Fruit fly (Drosophila melanogaster) Kc167 (cell line): ENCODE results near the gene CG43175.

ENCODE experiments used
- Myc ChIP-seq: fragments of >200 bp; optimal IDR thresholded peaks from 2 replicates; lab custom pipeline; 2017; ENCODE audit warnings: missing external identifiers
- Sin3A ChIP-seq: fragments of >200 bp; optimal IDR thresholded peaks from 2 replicates; lab custom pipeline; 2018; ENCODE audit warnings: missing external identifiers
- h ChIP-seq: fragments of >200 bp; optimal IDR thresholded peaks from 3 replicates; lab custom pipeline; 2018; ENCODE audit warnings: missing external identifiers
- insv ChIP-seq: fragments of >200 bp; optimal IDR thresholded peaks from 3 replicates; lab custom pipeline; 2018; ENCODE audit warnings: missing external identifiers
- psq ChIP-seq: fragments of >200 bp; optimal IDR thresholded peaks from 2 replicates; lab custom pipeline; 2017; ENCODE audit warnings: missing external identifiers
- ttk ChIP-seq: sonication (Bioruptor generic); optimal IDR thresholded peaks from 2 replicates; lab custom pipeline; 2017; ENCODE audit warnings: missing external identifiers

Gene CG43175

DNA sequence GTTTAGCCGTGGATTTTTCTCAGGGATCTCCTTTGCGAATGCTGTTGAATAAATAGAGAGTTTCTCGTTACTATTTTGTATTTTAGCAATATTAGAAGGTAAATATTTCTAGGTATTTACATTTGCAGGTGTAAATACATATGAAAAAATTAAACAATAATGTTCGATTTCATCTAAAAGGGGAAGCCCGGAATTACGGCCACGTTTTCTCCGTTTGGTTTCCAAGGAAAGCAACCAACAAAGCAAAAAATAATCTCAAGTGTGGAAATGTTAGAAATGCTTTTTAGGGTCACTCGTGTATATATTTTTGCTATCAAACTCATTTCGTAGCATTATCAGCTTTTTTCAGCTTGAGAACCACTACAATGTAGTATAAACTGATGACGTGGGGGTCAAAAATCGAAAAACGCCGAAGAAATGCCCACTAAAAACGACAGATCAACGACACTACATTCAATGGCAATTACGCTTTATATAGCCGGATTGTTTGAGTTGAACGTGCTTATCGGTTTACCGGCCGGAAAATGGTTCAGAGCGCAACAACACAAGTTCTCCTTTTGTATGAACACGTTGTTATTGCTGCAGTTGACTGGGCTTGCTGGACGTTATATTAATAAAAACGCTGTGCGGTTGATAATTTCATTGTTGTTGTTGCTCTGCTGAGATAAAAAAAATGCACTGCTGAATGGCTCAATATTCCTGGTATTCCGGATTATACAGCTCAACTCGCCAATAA is 47.8 kb downstream of the CG43175 start:
- no peak for TF ChIP-seq insv
- TF ChIP-seq ttk (lab: Kevin White, UChicago) = no peak
- no peak for TF ChIP-seq h (lab: Kevin White, UChicago)
- TF ChIP-seq Sin3A (lab: Kevin White, UChicago) = no peak
- TF ChIP-seq Myc (lab: Kevin White, UChicago) = no peak
- TF ChIP-seq psq (lab: Kevin White, UChicago) = no peak

dm6 chr3R:17679368-17679997 is 49.0 kb downstream of the CG43175 start:
- TF ChIP-seq psq (lab: Kevin White, UChicago) = no peak
- TF ChIP-seq Sin3A (lab: Kevin White, UChicago) = no peak
- TF ChIP-seq insv = no peak
- no peak for TF ChIP-seq Myc (lab: Kevin White, UChicago)
- no peak for TF ChIP-seq ttk (lab: Kevin White, UChicago)
- no peak for TF ChIP-seq h (lab: Kevin White, UChicago)

dm6 chr3R:17680268-17680638 is 49.7 kb downstream of the CG43175 start:
- TF ChIP-seq Myc (lab: Kevin White, UChicago) (no peak), psq (lab: Kevin White, UChicago) (no peak), insv (no peak), h (lab: Kevin White, UChicago) (no peak), ttk (lab: Kevin White, UChicago) (no peak), Sin3A (lab: Kevin White, UChicago) (no peak)

dm6 chr3R:17680639-17681302 is 50.3 kb downstream of the CG43175 start:
- TF ChIP-seq Sin3A (lab: Kevin White, UChicago) (no peak), ttk (lab: Kevin White, UChicago) (no peak), Myc (lab: Kevin White, UChicago) (no peak), psq (lab: Kevin White, UChicago) (no peak), insv (no peak), h (lab: Kevin White, UChicago) (no peak)

dm6 chr3R:17681611-17682243 is 51.2 kb downstream of the CG43175 start:
- TF ChIP-seq Sin3A (lab: Kevin White, UChicago) (no peak), ttk (lab: Kevin White, UChicago) (no peak), h (lab: Kevin White, UChicago) (no peak), Myc (lab: Kevin White, UChicago) (no peak)

dm6 chr3R:17682244-17682773 is 51.8 kb downstream of the CG43175 start, which contains the start of the genes alt and CG7655:
alt (minus strand) TSS chr3R:17682515.
CG7655 (plus strand) TSS chr3R:17682669.
- TF ChIP-seq ttk (lab: Kevin White, UChicago) = no peak
- no peak for TF ChIP-seq insv
- no peak for TF ChIP-seq h (lab: Kevin White, UChicago)
- TF ChIP-seq Sin3A (lab: Kevin White, UChicago) = no peak

dm6 chr3R:17684854-17685253 is 54.3 kb downstream of the CG43175 start, which contains the start of the genes CG31251 and CG31360:
CG31251 (minus strand) TSS chr3R:17684915.
CG31360 (plus strand) TSS chr3R:17685097.
- no peak for TF ChIP-seq h (lab: Kevin White, UChicago)
- no peak for TF ChIP-seq Myc (lab: Kevin White, UChicago)
- no peak for TF ChIP-seq insv
- no peak for TF ChIP-seq Sin3A (lab: Kevin White, UChicago)
- TF ChIP-seq psq (lab: Kevin White, UChicago) = no peak
- TF ChIP-seq ttk (lab: Kevin White, UChicago) = no peak

DNA sequence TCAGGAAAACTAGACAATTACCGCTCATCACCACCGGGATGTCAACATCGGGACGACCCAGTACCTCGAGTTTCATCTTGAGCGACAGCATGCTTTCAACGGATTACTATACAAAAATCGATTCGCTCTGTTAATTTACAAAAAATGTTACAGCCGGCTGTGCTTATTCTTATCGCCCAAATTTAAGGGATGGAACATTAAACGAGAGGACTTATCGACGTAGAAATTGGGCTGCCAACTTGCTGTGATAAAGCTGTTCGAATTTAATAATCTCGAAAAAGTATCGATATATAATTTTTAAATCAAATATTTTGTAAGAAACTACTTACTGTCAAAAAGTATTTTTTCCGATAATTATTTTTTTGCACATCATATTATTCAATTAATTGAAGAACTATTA is 56.4 kb downstream of the CG43175 start, which contains the start of gene CG31249:
Gene CG31249 (minus strand): TSS at position 197 of the 400 bp plus-strand sequence.
- TF ChIP-seq Sin3A (lab: Kevin White, UChicago) (no peak), ttk (lab: Kevin White, UChicago) (no peak), h (lab: Kevin White, UChicago) (no peak), psq (lab: Kevin White, UChicago) (no peak)
